Worm (Caenorhabditis elegans) whole organism, mixed stage, embryonic: Measurements from ENCODE around the gene srx-16.

Source experiments
- blmp-1 ChIP-seq: fragments of 150-350 bp; optimal IDR thresholded peaks from 2 replicates; lab custom pipeline; 2014; ENCODE audit warnings: missing biosample characterization, missing genetic modification characterization
- ces-1 ChIP-seq: fragments of 150-350 bp; optimal IDR thresholded peaks from 2 replicates; lab custom pipeline; 2014; ENCODE audit warnings: missing biosample characterization, missing genetic modification reagents, missing genetic modification characterization
- lsy-2 ChIP-seq: fragments of 150-350 bp; optimal IDR thresholded peaks from 2 replicates; lab custom pipeline; 2014; ENCODE audit warnings: missing biosample characterization, missing genetic modification characterization
- mep-1 ChIP-seq: fragments of 150-350 bp; optimal IDR thresholded peaks from 2 replicates; lab custom pipeline; 2017; ENCODE audit warnings: missing biosample characterization, missing genetic modification reagents, missing genetic modification characterization, inconsistent platforms
- nhr-12 ChIP-seq: fragments of 150-350 bp; optimal IDR thresholded peaks from 2 replicates; lab custom pipeline; 2014; ENCODE audit warnings: missing biosample characterization, missing genetic modification characterization
- nhr-237 ChIP-seq: fragments of 150-350 bp; optimal IDR thresholded peaks from 2 replicates; lab custom pipeline; 2014; ENCODE audit warnings: missing biosample characterization, missing genetic modification characterization
- nhr-28 ChIP-seq: fragments of 150-350 bp; optimal IDR thresholded peaks from 2 replicates; lab custom pipeline; 2014; ENCODE audit warnings: missing biosample characterization, missing genetic modification characterization
- pha-4 ChIP-seq: fragments of 150-350 bp; optimal IDR thresholded peaks from 2 replicates; lab custom pipeline; 2018; ENCODE audit warnings: missing biosample characterization, missing genetic modification reagents, missing genetic modification characterization
- snpc-4 ChIP-seq: fragments of 150-350 bp; optimal IDR thresholded peaks from 2 replicates; lab custom pipeline; 2014; ENCODE audit warnings: missing biosample characterization, missing genetic modification characterization
- unc-39 ChIP-seq: fragments of 150-350 bp; optimal IDR thresholded peaks from 2 replicates; lab custom pipeline; 2014; ENCODE audit warnings: missing biosample characterization, missing genetic modification characterization
- unc-62 ChIP-seq: fragments of 150-350 bp; optimal IDR thresholded peaks from 2 replicates; lab custom pipeline; 2014; ENCODE audit warnings: missing biosample characterization, missing genetic modification reagents, missing genetic modification characterization

DNA sequence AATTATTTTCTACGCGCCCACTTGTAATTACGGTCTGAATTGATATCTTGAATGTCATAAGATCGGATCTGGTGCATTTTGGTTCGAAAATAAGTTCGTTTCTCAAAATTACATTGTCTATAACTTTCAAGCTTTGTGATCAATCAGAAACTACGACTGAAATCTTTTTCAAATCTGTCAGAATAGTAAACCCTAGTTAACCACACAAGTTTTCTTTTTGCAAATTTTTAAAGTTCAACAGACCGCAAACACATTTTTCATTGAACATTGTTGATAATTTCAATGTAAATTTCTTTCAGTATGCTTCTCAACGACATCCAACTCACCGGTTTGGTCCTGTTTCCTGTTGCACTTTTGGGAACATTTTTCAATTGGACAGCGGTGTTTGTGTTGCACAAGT, 4.6 kb upstream of the srx-16 start, which contains the start of gene srx-59:
- TF ChIP-seq unc-62 (GFP tag; lab: Kevin White, UChicago): no peak
- no peak for TF ChIP-seq blmp-1 (tag; lab: Kevin White, UChicago)
- no peak for TF ChIP-seq nhr-12
- no peak for TF ChIP-seq lsy-2 (tag; lab: Kevin White, UChicago)
- no peak for TF ChIP-seq snpc-4 (tag; lab: Kevin White, UChicago)
- TF ChIP-seq nhr-237: no peak
- no peak for TF ChIP-seq ces-1
- TF ChIP-seq unc-39 (tag; lab: Kevin White, UChicago): no peak
- TF ChIP-seq mep-1: no peak
- no peak for TF ChIP-seq pha-4 (tag; lab: Kevin White, UChicago)
- TF ChIP-seq nhr-28 (tag; lab: Kevin White, UChicago): no peak
